Fruit fly (Drosophila melanogaster) whole organism, prepupa: ENCODE data around the gene CG13385.

Experiments
- Blimp-1 ChIP-seq: fragments of 200-800 bp; sonication (Bioruptor generic); optimal IDR thresholded peaks from 3 replicates; lab custom pipeline; 2017; ENCODE audit warnings: missing biosample characterization, missing genetic modification characterization, mild to moderate bottlenecking, moderate library complexity, missing genetic modification reagents
- CG10631 ChIP-seq: fragments of 200-800 bp; sonication (Bioruptor generic); optimal IDR thresholded peaks from 2 replicates; lab custom pipeline; 2016; ENCODE audit warnings: missing biosample characterization, missing genetic modification characterization
- CG10669 ChIP-seq: fragments of 200-800 bp; sonication (Bioruptor generic); optimal IDR thresholded peaks from 3 replicates; lab custom pipeline; 2018; ENCODE audit warnings: missing biosample characterization, mild to moderate bottlenecking, missing genetic modification characterization, moderate library complexity
- CG11294 ChIP-seq: fragments of 200-800 bp; sonication (Bioruptor generic); IDR thresholded peaks from 2 replicates; pipeline ENCODE4 v1.3.6; 2022; ENCODE audit warnings: missing biosample characterization, missing genetic modification characterization
- CG11762 ChIP-seq: fragments of 200-800 bp; sonication (Bioruptor generic); optimal IDR thresholded peaks from 3 replicates; lab custom pipeline; 2016; ENCODE audit warnings: missing biosample characterization, missing genetic modification characterization; ENCODE audit not compliant: insufficient read depth
- CG15336 ChIP-seq: fragments of 200-800 bp; sonication (Bioruptor generic); IDR thresholded peaks from 2 replicates; pipeline ENCODE4 v1.3.6; 2022; ENCODE audit warnings: missing biosample characterization, missing genetic modification characterization
- CG1621 ChIP-seq: fragments of 200-800 bp; sonication (Bioruptor generic); optimal IDR thresholded peaks from 3 replicates; lab custom pipeline; 2018; ENCODE audit warnings: missing biosample characterization, mild to moderate bottlenecking, missing genetic modification characterization
- CG16779 ChIP-seq: fragments of 200-800 bp; sonication (Bioruptor generic); optimal IDR thresholded peaks from 3 replicates; lab custom pipeline; 2017; ENCODE audit warnings: missing biosample characterization, mild to moderate bottlenecking, missing genetic modification characterization
- CG3032 ChIP-seq: fragments of 200-800 bp; optimal IDR thresholded peaks from 2 replicates; lab custom pipeline; 2019; ENCODE audit warnings: missing biosample characterization, mild to moderate bottlenecking, missing genetic modification characterization, moderate library complexity
- CG32006 ChIP-seq: fragments of 200-800 bp; sonication (Bioruptor generic); optimal IDR thresholded peaks from 3 replicates; lab custom pipeline; 2017; ENCODE audit warnings: missing biosample characterization, mild to moderate bottlenecking, missing genetic modification characterization
- CG3919 ChIP-seq: fragments of 200-800 bp; sonication (Bioruptor generic); optimal IDR thresholded peaks from 3 replicates; lab custom pipeline; 2016; ENCODE audit warnings: missing biosample characterization, missing genetic modification characterization
- CG6163 ChIP-seq: fragments of 200-800 bp; sonication (Bioruptor generic); IDR thresholded peaks from 3 replicates; pipeline ENCODE4 v1.3.6; 2022; ENCODE audit warnings: missing biosample characterization, missing genetic modification characterization
- CG6276 ChIP-seq: fragments of 200-800 bp; sonication (Bioruptor generic); optimal IDR thresholded peaks from 2 replicates; lab custom pipeline; 2017; ENCODE audit warnings: missing biosample characterization, mild to moderate bottlenecking, missing genetic modification characterization
- CG6854 ChIP-seq: fragments of 200-800 bp; sonication (Bioruptor generic); optimal IDR thresholded peaks from 2 replicates; lab custom pipeline; 2017; ENCODE audit warnings: missing biosample characterization, mild to moderate bottlenecking, missing genetic modification characterization
- CG7368 ChIP-seq: fragments of 200-800 bp; sonication (Bioruptor generic); optimal IDR thresholded peaks from 3 replicates; lab custom pipeline; 2016; ENCODE audit warnings: missing biosample characterization, missing genetic modification characterization
- CG8119 ChIP-seq: fragments of 200-800 bp; sonication (Bioruptor generic); IDR thresholded peaks from 3 replicates; pipeline ENCODE4 v1.3.6; 2022; ENCODE audit warnings: missing biosample characterization, missing genetic modification characterization
- CG8632 ChIP-seq: fragments of 200-800 bp; sonication (Bioruptor generic); optimal IDR thresholded peaks from 3 replicates; lab custom pipeline; 2016; ENCODE audit warnings: missing biosample characterization, missing genetic modification characterization
- CG9139 ChIP-seq: fragments of 200-800 bp; sonication (Bioruptor generic); optimal IDR thresholded peaks from 3 replicates; lab custom pipeline; 2017; ENCODE audit warnings: missing biosample characterization, mild to moderate bottlenecking, missing genetic modification characterization
- Eip75B ChIP-seq: fragments of 200-800 bp; sonication (Bioruptor generic); optimal IDR thresholded peaks from 3 replicates; lab custom pipeline; 2016; ENCODE audit warnings: missing biosample characterization, missing genetic modification characterization
- Eip78C ChIP-seq: fragments of 200-800 bp; sonication (Bioruptor generic); peaks from one replicate; lab custom pipeline; 2016; ENCODE audit warnings: missing biosample characterization, missing genetic modification characterization
- Ets21C ChIP-seq: fragments of 200-800 bp; sonication (Bioruptor generic); optimal IDR thresholded peaks from 3 replicates; lab custom pipeline; 2016; ENCODE audit warnings: missing biosample characterization, missing genetic modification characterization
- Gug ChIP-seq: fragments of 200-800 bp; sonication (Bioruptor generic); IDR thresholded peaks from 2 replicates; pipeline ENCODE4 v1.3.6; 2022; ENCODE audit warnings: missing biosample characterization, missing genetic modification characterization
- Hr38 ChIP-seq: sonication (Bioruptor generic); optimal IDR thresholded peaks from 2 replicates; lab custom pipeline; 2016; ENCODE audit warnings: missing biosample characterization, missing genetic modification characterization
- Hr39 ChIP-seq: fragments of 200-800 bp; sonication (Bioruptor generic); optimal IDR thresholded peaks from 2 replicates; lab custom pipeline; 2016; ENCODE audit warnings: missing biosample characterization, missing genetic modification characterization
- Hr4 ChIP-seq: fragments of 200-800 bp; sonication (Bioruptor generic); optimal IDR thresholded peaks from 3 replicates; lab custom pipeline; 2016; ENCODE audit warnings: missing biosample characterization, missing genetic modification characterization
- Lpt ChIP-seq: fragments of 200-800 bp; sonication (Bioruptor generic); optimal IDR thresholded peaks from 3 replicates; lab custom pipeline; 2016; ENCODE audit warnings: missing biosample characterization, missing genetic modification characterization
- Met ChIP-seq: fragments of 200-800 bp; sonication (Bioruptor generic); optimal IDR thresholded peaks from 3 replicates; lab custom pipeline; 2016; ENCODE audit warnings: missing biosample characterization, missing genetic modification characterization
- OdsH ChIP-seq: fragments of 200-800 bp; sonication (Bioruptor generic); optimal IDR thresholded peaks from 3 replicates; lab custom pipeline; 2016; ENCODE audit warnings: missing biosample characterization, missing genetic modification characterization
- Sox102F ChIP-seq: fragments of 200-800 bp; sonication (Bioruptor generic); optimal IDR thresholded peaks from 2 replicates; lab custom pipeline; 2016; ENCODE audit warnings: missing biosample characterization, mild to moderate bottlenecking, missing genetic modification characterization
- Sox14 ChIP-seq: fragments of 200-800 bp; sonication (Bioruptor generic); optimal IDR thresholded peaks from 3 replicates; lab custom pipeline; 2016; ENCODE audit warnings: missing biosample characterization, missing genetic modification characterization
- achi ChIP-seq: fragments of 200-800 bp; sonication (Bioruptor generic); optimal IDR thresholded peaks from 3 replicates; lab custom pipeline; 2016; ENCODE audit warnings: missing biosample characterization, missing genetic modification characterization
- acj6 ChIP-seq: fragments of 200-800 bp; sonication (Bioruptor generic); optimal IDR thresholded peaks from 3 replicates; lab custom pipeline; 2016; ENCODE audit warnings: missing biosample characterization, missing genetic modification characterization
- cyc ChIP-seq: fragments of 200-800 bp; sonication (Bioruptor generic); optimal IDR thresholded peaks from 3 replicates; lab custom pipeline; 2016; ENCODE audit warnings: missing biosample characterization, missing genetic modification characterization
- dsx ChIP-seq: fragments of 200-800 bp; optimal IDR thresholded peaks from 3 replicates; lab custom pipeline; 2019; ENCODE audit warnings: missing biosample characterization, mild to moderate bottlenecking, missing genetic modification characterization, moderate library complexity; ENCODE audit not compliant: poor library complexity, severe bottlenecking
- eg ChIP-seq: fragments of 200-800 bp; sonication (Bioruptor generic); IDR thresholded peaks from 3 replicates; pipeline ENCODE4 v1.3.6; 2022; ENCODE audit warnings: missing biosample characterization, missing genetic modification characterization
- fd59A ChIP-seq: fragments of 200-800 bp; sonication (Bioruptor generic); optimal IDR thresholded peaks from 2 replicates; lab custom pipeline; 2017; ENCODE audit warnings: missing biosample characterization, mild to moderate bottlenecking, missing genetic modification characterization, missing genetic modification reagents
- fd85E ChIP-seq: fragments of 200-800 bp; sonication (Bioruptor generic); optimal IDR thresholded peaks from 3 replicates; lab custom pipeline; 2016; ENCODE audit warnings: missing biosample characterization, missing genetic modification characterization
- lz ChIP-seq: fragments of 200-800 bp; sonication (Bioruptor generic); optimal IDR thresholded peaks from 3 replicates; lab custom pipeline; 2016; ENCODE audit warnings: missing biosample characterization, missing genetic modification characterization
- salr ChIP-seq, 2 experiments: fragments of 200-800 bp; sonication (Bioruptor generic); optimal IDR thresholded peaks; 3 replicates each; lab custom pipeline; 2016 to 2018; ENCODE audit warnings: missing biosample characterization in 2 of 2, missing genetic modification characterization in 2 of 2, mild to moderate bottlenecking in 1 of 2
- spab ChIP-seq: fragments of 200-800 bp; sonication (Bioruptor generic); optimal IDR thresholded peaks from 2 replicates; lab custom pipeline; 2017; ENCODE audit warnings: missing biosample characterization, mild to moderate bottlenecking, missing genetic modification characterization, missing genetic modification reagents
- ss ChIP-seq, 2 experiments: fragments of 200-800 bp; sonication (Bioruptor generic); optimal IDR thresholded peaks; 2 replicates in 1 of 2; 3 replicates in 1 of 2; lab custom pipeline; 2017 to 2018; ENCODE audit warnings: mild to moderate bottlenecking in 2 of 2, missing biosample characterization in 2 of 2, missing genetic modification characterization in 2 of 2, moderate library complexity in 1 of 2
- vri ChIP-seq: fragments of 200-800 bp; sonication (Bioruptor generic); optimal IDR thresholded peaks from 3 replicates; lab custom pipeline; 2016; ENCODE audit warnings: missing biosample characterization, mild to moderate bottlenecking, missing genetic modification characterization

Gene CG13385

DNA sequence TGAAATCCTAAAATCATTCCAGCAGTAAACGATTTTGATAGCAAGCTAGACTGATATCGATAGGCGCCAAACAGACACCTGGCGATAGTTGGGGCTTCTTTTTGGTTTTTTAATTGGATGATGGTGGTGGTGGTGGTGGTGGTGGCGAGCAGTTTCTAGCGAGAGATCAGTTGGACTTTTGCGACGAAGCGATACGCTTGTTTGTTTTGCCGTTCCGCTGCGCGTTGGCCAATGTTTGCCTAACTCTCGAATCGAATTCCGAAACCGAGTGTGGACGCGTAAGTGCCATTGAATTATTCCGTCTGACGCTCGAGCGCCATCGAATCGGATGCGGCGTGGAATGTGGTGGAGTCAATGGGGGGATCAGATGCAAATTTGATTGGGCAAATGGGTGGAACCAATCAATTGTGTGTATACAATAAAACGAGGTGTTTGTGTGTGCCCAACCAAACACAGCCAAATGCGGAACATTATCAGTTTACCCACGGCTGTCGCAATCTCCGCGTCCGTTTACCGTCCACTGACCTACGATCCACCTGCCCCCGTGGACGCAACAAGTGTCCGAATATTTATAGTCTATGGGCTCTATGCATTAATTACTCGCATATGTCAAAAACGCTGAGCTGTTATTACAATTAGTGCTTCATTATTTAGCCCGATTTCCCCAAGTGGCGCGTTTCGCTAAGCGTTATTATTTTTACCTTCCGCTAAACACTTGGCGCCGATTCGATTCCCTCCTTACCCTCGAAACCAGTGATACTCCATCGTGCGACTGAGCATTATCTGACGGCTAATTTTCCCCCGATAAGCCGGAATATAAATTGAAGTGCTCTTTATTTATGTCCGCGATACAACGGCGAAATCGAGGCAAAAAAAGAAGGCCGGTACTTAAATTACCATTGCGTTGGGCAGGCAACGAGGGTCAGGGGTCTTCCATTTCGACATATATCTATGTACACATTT, 25.8 kb upstream of the CG13385 start, which contains the start of gene CG17292 (continued):
- TF ChIP-seq ss (GFP tag; optimal IDR thresholded peaks at IDR 0.05; lab: Kevin White, UChicago), result no peak
- TF ChIP-seq Met, result peak; percentile 9
- no peak for TF ChIP-seq CG9139 (GFP tag; lab: Kevin White, UChicago)
- peak; percentile 16 for TF ChIP-seq CG6276 (GFP tag; lab: Kevin White, UChicago)
- TF ChIP-seq CG7368, result no peak
- TF ChIP-seq Ets21C (GFP tag; lab: Kevin White, UChicago), result no peak
- TF ChIP-seq CG16779 (tag; lab: Kevin White, UChicago), result peak; percentile 46
- no peak for TF ChIP-seq Sox14 (GFP tag; lab: Kevin White, UChicago)
- no peak for TF ChIP-seq CG10669 (GFP tag; lab: Kevin White, UChicago)
- TF ChIP-seq lz, result no peak
- TF ChIP-seq Hr4 (GFP tag; lab: Kevin White, UChicago), result no peak
- TF ChIP-seq salr (GFP tag; optimal IDR thresholded peaks at IDR 0.05; lab: Kevin White, UChicago), result no peak
- TF ChIP-seq cyc (GFP tag; lab: Kevin White, UChicago), result no peak
- TF ChIP-seq CG6854, result no peak
- no peak for TF ChIP-seq fd85E (GFP tag; lab: Kevin White, UChicago)
- peak; percentile 47; the same call in 1 of the 3 replicates for TF ChIP-seq CG6163
- no peak for TF ChIP-seq Gug (GFP tag; lab: Robert Waterston, UW)
- TF ChIP-seq, all 60 proteins: peak for 15

DNA sequence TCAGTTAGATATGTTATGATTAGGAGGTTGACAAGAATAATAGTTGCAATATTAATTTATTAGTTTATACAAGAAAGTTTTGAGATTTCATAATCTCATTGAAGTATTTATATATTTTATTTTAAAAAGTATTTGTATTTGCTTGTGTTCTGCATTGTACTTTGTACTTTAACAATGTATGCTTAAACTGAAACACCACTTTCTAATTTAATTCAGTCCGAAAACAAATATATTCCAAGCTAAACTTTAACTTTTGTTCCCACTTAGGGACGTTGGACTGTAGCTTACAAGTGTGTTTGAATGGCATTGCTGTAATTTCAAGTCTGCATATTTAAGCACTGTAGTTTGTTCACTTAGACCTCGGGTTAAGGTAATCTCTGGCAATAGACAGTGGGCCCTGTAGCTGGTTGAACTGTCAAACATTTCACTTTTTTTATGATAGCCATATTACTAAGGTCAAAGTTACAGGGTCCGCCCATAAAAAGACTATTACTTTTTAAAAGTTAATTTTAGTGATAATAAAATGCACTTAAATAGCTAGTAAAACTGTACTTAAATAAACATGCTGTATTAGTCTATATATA, 25.0 kb upstream of the CG13385 start:
- TF ChIP-seq spab (GFP tag; lab: Kevin White, UChicago), result no peak
- no peak for TF ChIP-seq Hr39 (GFP tag; lab: Kevin White, UChicago)
- no peak for TF ChIP-seq Hr38 (GFP tag; lab: Kevin White, UChicago)
- TF ChIP-seq vri (GFP tag; lab: Kevin White, UChicago), result no peak
- peak; percentile 40 for TF ChIP-seq acj6 (GFP tag; lab: Kevin White, UChicago)
- peak; percentile 39 for TF ChIP-seq achi
- no peak for TF ChIP-seq CG7368
- no peak for TF ChIP-seq Gug (GFP tag; lab: Robert Waterston, UW)
- no peak for TF ChIP-seq Sox102F (GFP tag; lab: Kevin White, UChicago)
- TF ChIP-seq Ets21C (GFP tag; lab: Kevin White, UChicago), result no peak
- no peak for TF ChIP-seq eg (GFP tag; lab: Robert Waterston, UW)
- TF ChIP-seq CG11294 (GFP tag; lab: Robert Waterston, UW), result no peak
- peak; percentile 48 for TF ChIP-seq CG15336 (GFP tag; lab: Robert Waterston, UW)
- TF ChIP-seq CG8632 (GFP tag; lab: Kevin White, UChicago), result no peak
- TF ChIP-seq CG3919, result no peak
- TF ChIP-seq Blimp-1 (GFP tag; lab: Kevin White, UChicago), result no peak
- no peak for TF ChIP-seq CG10631 (GFP tag; lab: Kevin White, UChicago)
- TF ChIP-seq OdsH (GFP tag; lab: Kevin White, UChicago), result peak; percentile 16
- TF ChIP-seq CG6276 (GFP tag; lab: Kevin White, UChicago), result peak; percentile 14
- TF ChIP-seq CG11762 (GFP tag; lab: Kevin White, UChicago), result no peak
- TF ChIP-seq CG32006 (GFP tag; lab: Kevin White, UChicago), result peak; percentile 56
- no peak for TF ChIP-seq CG1621 (tag; lab: Kevin White, UChicago)
- TF ChIP-seq dsx (GFP tag; lab: Kevin White, UChicago), result peak; percentile 15
- no peak for TF ChIP-seq fd59A (GFP tag; lab: Kevin White, UChicago)
- no peak for TF ChIP-seq Lpt (GFP tag; lab: Kevin White, UChicago)
- peak; percentile 61 for TF ChIP-seq Eip78C (GFP tag; lab: Kevin White, UChicago)
- no peak for TF ChIP-seq CG10669 (GFP tag; lab: Kevin White, UChicago)
- peak; percentile 41; the same call in 1 of the 3 replicates for TF ChIP-seq CG8119
- TF ChIP-seq CG6854, result no peak
- no peak for TF ChIP-seq CG3032 (tag; lab: Kevin White, UChicago)
- no peak for TF ChIP-seq Eip75B (GFP tag; lab: Kevin White, UChicago)
- TF ChIP-seq, all 60 proteins: peak for 9
